Fruit fly (Drosophila melanogaster): ENCODE results near the gene CG31998.

The CG31998 gene

DNA sequence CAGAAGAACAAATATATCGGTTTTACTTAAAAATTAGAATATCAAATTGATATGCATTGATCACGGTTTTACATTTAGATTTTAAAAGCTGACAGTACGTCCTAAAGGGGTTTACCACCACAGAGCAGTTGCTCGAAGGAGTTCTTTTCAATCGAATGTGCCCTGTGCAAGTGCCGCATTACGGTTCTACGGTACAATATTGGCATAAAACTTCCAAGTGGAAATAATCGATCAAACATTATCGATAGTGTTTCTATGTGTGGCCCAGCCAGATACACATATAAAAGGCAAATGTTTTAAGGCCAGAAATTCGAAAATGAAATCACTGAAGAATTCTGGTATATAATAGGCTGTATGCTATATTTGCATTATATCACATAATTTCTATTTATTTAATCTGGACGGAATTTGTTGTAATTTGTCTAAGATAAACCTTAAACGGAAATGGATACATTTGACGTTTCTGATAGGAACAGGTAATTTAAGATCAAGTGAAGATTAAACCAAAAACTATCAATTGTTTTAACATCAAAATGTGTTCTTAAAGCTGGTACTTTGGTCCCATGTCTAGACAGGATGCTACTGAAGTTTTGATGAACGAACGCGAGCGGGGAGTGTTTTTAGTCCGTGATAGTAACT is 4.4 kb upstream of the CG31998 start, which contains the start of gene Crk (continued):
- TF ChIP-seq CG30020 (tag; optimal IDR thresholded peaks at IDR 0.05) (peak; percentile 99), her (GFP tag; optimal IDR thresholded peaks at IDR 0.05) (no peak), Lim3 (GFP tag; IDR thresholded peaks at IDR 0.05) (no peak), repo (GFP tag; optimal IDR thresholded peaks at IDR 0.05) (no peak), tio (GFP tag; optimal IDR thresholded peaks at IDR 0.05) (no peak), CG18011 (GFP tag; optimal IDR thresholded peaks at IDR 0.05) (no peak), gsb (GFP tag; IDR thresholded peaks at IDR 0.05) (no peak), Rfx (GFP tag; IDR thresholded peaks at IDR 0.05) (no peak), CG11247 (GFP tag; IDR thresholded peaks at IDR 0.05) (no peak), jigr1 (GFP tag; IDR thresholded peaks at IDR 0.05) (no peak), Sox102F (GFP tag; optimal IDR thresholded peaks at IDR 0.05) (no peak), rib (GFP tag; IDR thresholded peaks at IDR 0.05) (no peak), crol (GFP tag; IDR thresholded peaks at IDR 0.05) (no peak), CG15514 (GFP tag; optimal IDR thresholded peaks at IDR 0.05) (no peak), CG18599 (GFP tag; optimal IDR thresholded peaks at IDR 0.05) (no peak), wor (GFP tag; IDR thresholded peaks at IDR 0.05) (no peak), CG7786 (GFP tag; optimal IDR thresholded peaks at IDR 0.05) (no peak), D19A (tag; optimal IDR thresholded peaks at IDR 0.05) (no peak), Sry-δ (GFP tag; optimal IDR thresholded peaks at IDR 0.05) (peak; percentile 74), B-H2 (GFP tag; optimal IDR thresholded peaks at IDR 0.05) (no peak), CG11085 (GFP tag; IDR thresholded peaks at IDR 0.05) (no peak), GATAe (GFP tag; conservative IDR thresholded peaks at IDR 0.05) (no peak), maf-S (GFP tag; optimal IDR thresholded peaks at IDR 0.05) (no peak), bowl (GFP tag; IDR thresholded peaks at IDR 0.05) (no peak), ro (GFP tag; IDR thresholded peaks at IDR 0.05) (no peak), p53 (GFP tag; optimal IDR thresholded peaks at IDR 0.05) (no peak), Neu2 (GFP tag; optimal IDR thresholded peaks at IDR 0.05; ENCODE audit: borderline replicate concordance) (no peak), CG2116 (GFP tag; optimal IDR thresholded peaks at IDR 0.05) (peak; percentile 42), CG7987 (GFP tag; optimal IDR thresholded peaks at IDR 0.05) (no peak), CG1602 (GFP tag; optimal IDR thresholded peaks at IDR 0.05) (no peak), az2 (GFP tag; optimal IDR thresholded peaks at IDR 0.05) (no peak), CG32767 (GFP tag; IDR thresholded peaks at IDR 0.05) (no peak), zf30C (GFP tag; optimal IDR thresholded peaks at IDR 0.05) (no peak), CG2120 (GFP tag; optimal IDR thresholded peaks at IDR 0.05) (no peak), CG8290 (GFP tag; optimal IDR thresholded peaks at IDR 0.05) (peak; percentile 69), CG8290 (tag; optimal IDR thresholded peaks at IDR 0.05) (peak; percentile 48 to 89), CG31224 (GFP tag; IDR thresholded peaks at IDR 0.05) (no peak), CG31441 (GFP tag; IDR thresholded peaks at IDR 0.05) (no peak), jing (GFP tag; optimal IDR thresholded peaks at IDR 0.05) (no peak), oc (tag; optimal IDR thresholded peaks at IDR 0.05) (no peak), Stat92E (GFP tag; optimal IDR thresholded peaks at IDR 0.05) (peak in 1 of 3 experiments; percentile 66), ab (GFP tag; optimal IDR thresholded peaks at IDR 0.05) (no peak), HmgZ (tag; optimal IDR thresholded peaks at IDR 0.05) (peak; percentile 48), lab (GFP tag; optimal IDR thresholded peaks at IDR 0.05) (no peak), Nf-YA (GFP tag; IDR thresholded peaks at IDR 0.05) (no peak), CG17568 (GFP tag; optimal IDR thresholded peaks at IDR 0.05) (no peak), sim (GFP tag; IDR thresholded peaks at IDR 0.05) (no peak), D19B (GFP tag; optimal IDR thresholded peaks at IDR 0.05) (no peak), CG15479 (GFP tag; optimal IDR thresholded peaks at IDR 0.05) (no peak), CG12299 (tag; optimal IDR thresholded peaks at IDR 0.05) (no peak), CG16815 (GFP tag; optimal IDR thresholded peaks at IDR 0.05) (no peak), CG6765 (GFP tag; optimal IDR thresholded peaks at IDR 0.05) (no peak)
